Fruit fly (Drosophila melanogaster): Measurements from ENCODE around the gene CG10853.

Gene CG10853

DNA sequence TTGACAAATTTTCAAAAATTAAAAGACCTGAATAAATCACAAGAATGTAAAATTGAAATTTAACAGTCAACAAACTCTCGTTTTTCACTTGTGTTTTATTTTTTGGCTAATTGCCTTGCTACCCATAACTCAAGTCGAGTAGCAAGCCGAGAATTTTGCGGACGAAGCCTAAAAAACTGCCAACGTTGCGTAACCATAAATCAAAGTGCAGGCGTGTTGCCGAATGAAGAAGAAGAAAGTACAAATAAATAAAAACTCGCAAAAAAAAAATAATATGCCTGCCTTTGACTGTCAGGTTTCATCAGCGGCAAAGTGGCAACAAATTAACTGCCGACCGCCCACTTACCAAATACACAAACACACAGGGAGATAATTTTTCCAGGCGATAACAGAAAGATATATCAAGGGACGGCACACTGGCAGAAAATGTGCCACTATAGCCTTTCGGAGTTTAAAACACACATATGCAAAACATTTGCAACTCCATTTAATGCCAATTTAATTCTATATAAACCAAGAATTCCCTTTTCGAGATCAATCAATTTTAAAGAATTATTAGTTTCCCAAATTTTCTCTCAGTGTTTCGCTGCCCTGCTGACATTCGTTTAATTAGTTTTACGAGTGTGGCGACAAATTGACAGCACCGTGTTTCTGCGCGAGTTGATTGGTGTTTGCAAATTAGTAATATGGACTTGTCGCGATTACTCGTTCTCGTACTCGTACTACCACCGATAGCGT lies 19.3 kb upstream of the CG10853 start (continued):
- peak; percentile 97 for TF ChIP-seq ey (GFP tag; optimal IDR thresholded peaks at IDR 0.05)
- peak; percentile 92 for TF ChIP-seq Hnf4 (GFP tag; optimal IDR thresholded peaks at IDR 0.05)

dm6 chr3L:3928943-3929785 lies 18.5 kb upstream of the CG10853 start:
- TF ChIP-seq brk (GFP tag; optimal IDR thresholded peaks at IDR 0.05) (no peak), Rel (GFP tag; optimal IDR thresholded peaks at IDR 0.05) (no peak), Rel (tag; optimal IDR thresholded peaks at IDR 0.05) (peak; percentile 44), Dif (GFP tag; optimal IDR thresholded peaks at IDR 0.05; ENCODE audit: partially characterized antibody) (peak; percentile 5), br (GFP tag; optimal IDR thresholded peaks at IDR 0.05) (no peak), h (GFP tag; optimal IDR thresholded peaks at IDR 0.05) (peak; percentile 38)

DNA sequence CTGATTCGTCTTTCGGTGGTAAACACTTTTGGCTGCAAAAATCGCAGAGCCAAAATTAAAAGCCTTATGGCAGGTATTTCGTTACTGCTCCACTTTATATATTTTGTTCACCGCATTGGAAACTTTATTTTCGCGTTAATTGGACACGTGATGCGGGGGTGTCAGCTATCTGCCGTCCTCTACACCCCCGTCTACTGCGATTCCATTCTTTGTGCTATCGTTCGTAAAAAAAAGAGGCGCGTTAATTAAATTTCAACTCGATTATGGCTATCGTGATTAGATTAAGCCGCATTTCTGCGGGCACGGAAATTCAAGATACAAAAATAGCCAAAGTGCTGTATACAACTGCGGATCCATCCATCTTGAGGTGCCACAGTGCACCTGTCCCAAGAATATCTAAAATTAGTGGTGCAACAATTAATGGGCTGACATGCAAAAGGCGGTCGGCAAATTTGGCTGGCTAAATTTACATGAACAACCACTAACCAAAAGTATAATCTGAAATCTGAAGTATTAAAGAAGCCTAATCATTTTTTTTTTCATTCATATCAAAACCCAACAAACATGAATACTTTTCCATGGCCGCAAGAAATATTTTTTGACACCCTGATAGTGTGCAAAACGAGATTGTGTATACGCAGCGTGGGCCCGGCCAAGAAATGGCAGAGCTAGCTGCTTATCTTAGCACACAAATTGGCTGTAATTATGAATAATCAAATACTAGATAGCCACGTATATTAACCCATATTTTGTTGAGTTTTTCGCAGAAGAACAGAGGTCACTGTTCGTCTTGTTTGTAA lies 17.5 kb upstream of the CG10853 start:
- TF ChIP-seq Rel (GFP tag; optimal IDR thresholded peaks at IDR 0.05) (no peak), Rel (tag; optimal IDR thresholded peaks at IDR 0.05) (peak; percentile 23), h (GFP tag; optimal IDR thresholded peaks at IDR 0.05) (peak; percentile 27), psq (GFP tag; optimal IDR thresholded peaks at IDR 0.05) (peak; percentile 9), Vsx2 (GFP tag; optimal IDR thresholded peaks at IDR 0.05; ENCODE audit: partially characterized antibody) (peak; percentile 70), jim (GFP tag; optimal IDR thresholded peaks at IDR 0.05) (no peak), rgr (GFP tag; optimal IDR thresholded peaks at IDR 0.05) (peak; percentile 20)

dm6 chr3L:3930930-3931329 lies 16.8 kb upstream of the CG10853 start:
- TF ChIP-seq tai (GFP tag; optimal IDR thresholded peaks at IDR 0.05), result peak; percentile 36
- TF ChIP-seq Myc (optimal IDR thresholded peaks at IDR 0.05), result peak; percentile 60
- TF ChIP-seq lola (GFP tag; optimal IDR thresholded peaks at IDR 0.05), result no peak
- TF ChIP-seq pan (optimal IDR thresholded peaks at IDR 0.05), result no peak

DNA sequence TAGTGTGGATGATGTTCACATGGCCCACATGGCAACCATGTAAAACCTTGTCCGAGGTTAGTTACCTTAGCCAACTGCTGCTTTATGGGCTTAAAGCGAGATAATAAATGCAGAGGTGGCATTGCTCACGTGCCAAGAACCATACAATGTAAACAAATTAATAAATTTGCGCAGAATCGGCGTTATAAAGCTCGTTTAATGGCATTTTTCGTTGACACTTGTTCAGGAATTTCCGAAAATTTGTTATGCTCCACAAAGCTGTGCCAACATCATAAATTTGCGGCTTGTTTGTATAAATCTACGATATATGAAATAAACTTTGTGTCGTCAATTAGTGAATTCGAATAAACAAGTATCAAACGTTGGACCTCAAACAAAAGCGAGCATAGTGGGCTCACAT lies 15.9 kb upstream of the CG10853 start:
- TF ChIP-seq dmrt93B (GFP tag; optimal IDR thresholded peaks at IDR 0.05), result no peak
- no peak for TF ChIP-seq h (GFP tag; optimal IDR thresholded peaks at IDR 0.05)
- no peak for TF ChIP-seq N (GFP tag; optimal IDR thresholded peaks at IDR 0.05)
- TF ChIP-seq CG32264 (GFP tag; optimal IDR thresholded peaks at IDR 0.05), result no peak

DNA sequence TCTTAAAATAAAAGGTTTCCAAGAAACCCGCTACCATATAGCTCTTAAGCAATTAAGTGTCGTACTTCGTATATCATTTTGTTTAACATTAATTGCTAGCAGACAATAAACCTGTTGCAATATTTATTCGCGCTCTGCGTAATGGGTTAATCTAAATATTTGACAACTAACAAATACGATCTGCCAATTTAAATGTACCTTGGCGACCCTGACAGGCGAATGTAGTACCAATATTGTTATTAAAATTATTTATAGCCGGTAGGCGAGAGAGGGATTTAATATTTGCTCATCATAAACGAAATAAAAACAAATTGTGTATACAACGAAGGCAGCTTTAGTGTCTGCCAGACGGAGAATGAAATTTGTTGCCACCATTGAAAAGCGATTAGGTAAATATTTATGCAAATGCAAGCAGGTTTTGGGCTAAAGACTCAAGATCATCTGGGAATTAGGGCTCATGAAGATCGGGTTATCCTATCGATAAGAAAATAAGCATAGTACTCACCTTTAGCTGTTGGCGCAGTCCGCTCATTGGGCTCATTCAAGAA lies 14.9 kb upstream of the CG10853 start:
- TF ChIP-seq tai (GFP tag; optimal IDR thresholded peaks at IDR 0.05) (peak; percentile 10), Myc (optimal IDR thresholded peaks at IDR 0.05) (no peak)

DNA sequence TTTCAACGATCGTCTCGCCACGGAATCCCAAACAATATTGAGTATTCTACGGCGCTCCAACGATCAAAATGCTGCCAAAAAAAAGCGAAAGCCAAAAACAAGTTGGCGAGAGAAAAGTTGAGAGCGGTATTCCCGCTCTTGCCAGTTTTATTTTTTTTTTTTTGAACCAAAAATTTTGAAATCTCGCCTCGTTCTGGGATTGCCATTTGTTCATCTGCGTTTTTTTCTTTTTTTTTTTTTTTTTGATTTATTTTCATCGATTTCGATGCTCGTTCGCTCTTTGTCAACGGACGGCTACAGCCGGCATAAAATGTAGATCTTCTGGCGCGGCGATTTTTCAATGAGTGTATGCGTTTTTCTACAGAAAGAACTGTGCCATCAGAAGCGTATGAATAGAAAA lies 14.1 kb upstream of the CG10853 start:
- TF ChIP-seq Sp1 (GFP tag; optimal IDR thresholded peaks at IDR 0.05), result no peak

DNA sequence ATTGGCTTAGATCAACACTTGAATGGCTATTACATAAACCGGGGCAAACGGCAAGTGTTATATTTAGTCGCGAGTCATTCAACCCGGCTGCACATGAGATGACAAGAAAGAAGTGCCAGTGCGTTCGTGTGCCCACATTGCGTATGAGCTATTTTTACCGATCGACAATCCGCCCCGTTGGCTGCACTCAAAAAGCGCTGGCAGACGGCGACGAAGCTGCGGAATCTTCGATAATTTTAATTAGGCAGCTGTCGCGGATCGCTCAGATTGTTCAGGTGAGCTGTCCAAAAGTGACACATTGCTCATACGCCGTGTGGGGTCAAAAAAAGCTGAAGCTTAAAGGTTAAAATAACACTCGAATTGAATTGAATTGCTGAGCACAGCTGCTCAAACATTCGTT lies 13.6 kb upstream of the CG10853 start:
- no peak for TF ChIP-seq Abd-B (GFP tag; optimal IDR thresholded peaks at IDR 0.05)
- TF ChIP-seq Dfd (GFP tag; optimal IDR thresholded peaks at IDR 0.05), result no peak
- no peak for TF ChIP-seq sv (GFP tag; optimal IDR thresholded peaks at IDR 0.05)
- no peak for TF ChIP-seq Sp1 (GFP tag; optimal IDR thresholded peaks at IDR 0.05)
- TF ChIP-seq Hnf4 (GFP tag; optimal IDR thresholded peaks at IDR 0.05), result no peak
- TF ChIP-seq jim (GFP tag; optimal IDR thresholded peaks at IDR 0.05), result no peak
- TF ChIP-seq fru (GFP tag; optimal IDR thresholded peaks at IDR 0.05), result no peak
- no peak for TF ChIP-seq tai (GFP tag; optimal IDR thresholded peaks at IDR 0.05)
- no peak for TF ChIP-seq Rel (GFP tag; optimal IDR thresholded peaks at IDR 0.05)
- TF ChIP-seq Rel (tag; optimal IDR thresholded peaks at IDR 0.05), result no peak
- no peak for TF ChIP-seq Hr83 (GFP tag; optimal IDR thresholded peaks at IDR 0.05; ENCODE audit: poor library complexity, severe bottlenecking)
- no peak for TF ChIP-seq psq (GFP tag; optimal IDR thresholded peaks at IDR 0.05)
- TF ChIP-seq GATAd (GFP tag; optimal IDR thresholded peaks at IDR 0.05), result no peak
- no peak for TF ChIP-seq CrebA (GFP tag; optimal IDR thresholded peaks at IDR 0.05; ENCODE audit: borderline replicate concordance)
- no peak for TF ChIP-seq Vsx2 (GFP tag; optimal IDR thresholded peaks at IDR 0.05; ENCODE audit: partially characterized antibody)
- no peak for TF ChIP-seq Jra (GFP tag; optimal IDR thresholded peaks at IDR 0.05)
- TF ChIP-seq woc (GFP tag; optimal IDR thresholded peaks at IDR 0.05), result no peak
- TF ChIP-seq ey (GFP tag; optimal IDR thresholded peaks at IDR 0.05), result no peak
- no peak for TF ChIP-seq Mio (GFP tag; optimal IDR thresholded peaks at IDR 0.05)
